Fruit fly (Drosophila melanogaster) ovary, adult (tissue): ENCODE results near the gene LanB1.
"Not testable (repeated sequence)": the region's sequence is repeated elsewhere in the genome, so short reads cannot be mapped to it uniquely, and the experiment has no call there.

ENCODE experiments used
- CG17801 ChIP-seq: fragments of 200-800 bp; optimal IDR thresholded peaks from 2 replicates; lab custom pipeline; 2019; ENCODE audit warnings: missing biosample characterization, mild to moderate bottlenecking, missing genetic modification characterization, moderate library complexity; ENCODE audit not compliant: partially characterized antibody

The LanB1 gene

DNA sequence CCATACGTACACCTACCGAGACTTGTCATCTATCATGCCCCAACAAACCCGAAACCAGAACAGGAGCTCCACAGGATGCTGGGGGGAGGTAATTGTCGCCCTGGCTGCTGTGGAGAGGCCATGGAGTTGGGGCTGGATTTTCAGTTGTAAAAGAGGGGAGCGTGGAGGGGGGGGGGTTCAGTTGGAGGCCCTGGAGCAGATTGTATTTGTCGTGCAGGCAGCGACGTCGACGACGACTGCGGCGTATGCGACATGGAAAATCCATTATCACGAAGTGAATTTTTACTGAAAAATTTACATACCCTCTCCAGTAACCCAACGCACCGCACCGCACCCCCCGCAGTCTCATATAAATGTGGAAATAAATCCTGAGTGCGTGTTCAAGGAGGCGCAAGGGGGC, 22.4 kb downstream of the LanB1 start:
- TF ChIP-seq CG17801: no peak

DNA sequence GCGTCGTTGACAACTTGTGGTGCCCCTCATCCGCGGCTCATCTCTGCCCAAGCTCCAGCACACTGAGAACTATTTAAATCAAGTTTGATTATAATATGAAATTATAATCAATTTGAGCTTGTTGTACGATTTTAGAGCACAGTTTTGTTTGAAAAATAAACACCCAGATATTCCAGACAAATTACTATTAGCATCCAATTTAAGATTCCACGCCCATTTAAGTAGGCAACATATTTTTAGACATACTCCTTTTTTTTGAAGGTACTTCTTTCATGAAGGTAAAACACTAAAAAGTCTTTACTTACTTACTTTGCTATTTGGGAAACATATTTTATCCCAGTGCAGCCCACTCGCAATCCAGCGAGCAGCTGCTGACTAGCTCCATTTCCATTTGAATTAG, 26.8 kb downstream of the LanB1 start:
- no peak for TF ChIP-seq CG17801

DNA sequence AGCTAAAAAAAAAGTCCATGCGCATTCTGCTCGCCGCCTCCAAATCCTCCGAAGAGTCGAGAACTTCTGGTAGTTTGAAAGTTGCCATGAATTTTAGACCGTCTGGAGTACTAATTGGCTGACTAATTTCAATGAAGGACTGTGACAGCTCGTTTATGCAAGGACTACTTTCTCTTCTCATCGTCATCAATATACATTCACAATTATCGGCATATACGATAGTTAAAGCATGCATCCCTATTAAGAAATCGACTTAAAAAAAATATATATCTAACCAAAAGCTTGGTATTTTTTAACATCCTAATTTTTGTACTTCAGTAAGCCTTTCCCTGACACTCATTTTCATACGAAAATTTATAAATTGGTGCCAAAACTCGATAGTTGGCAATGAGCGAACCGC, 28.9 kb downstream of the LanB1 start, which contains the start of gene CG14537:
Gene CG14537 (plus strand): TSS at position 301 of the 400 bp plus-strand sequence.
- no peak for TF ChIP-seq CG17801

- TF ChIP-seq CG17801: no peak
Measured at dm6 chr2L:7841244-7841643, 30.0 kb downstream of the LanB1 start.

DNA sequence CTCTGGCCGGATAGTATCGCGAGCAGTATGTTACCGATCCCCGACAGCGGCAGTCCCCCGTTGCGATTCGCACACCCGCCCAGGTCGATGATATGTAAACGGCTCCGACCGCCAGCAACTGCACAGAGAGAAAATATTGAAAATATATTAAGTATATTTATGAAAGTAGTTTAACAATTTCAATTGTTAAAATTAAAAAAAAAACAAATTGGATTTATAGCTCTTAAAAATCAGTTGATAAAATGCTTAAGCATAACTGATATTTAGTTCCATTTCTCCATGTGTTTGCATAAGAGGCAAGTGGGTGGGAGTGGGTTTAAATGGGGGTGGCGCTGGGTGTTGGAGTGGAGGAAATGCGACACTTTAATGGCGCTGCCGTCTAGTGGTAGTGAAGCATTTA, 38.2 kb downstream of the LanB1 start:
- no peak for TF ChIP-seq CG17801

DNA sequence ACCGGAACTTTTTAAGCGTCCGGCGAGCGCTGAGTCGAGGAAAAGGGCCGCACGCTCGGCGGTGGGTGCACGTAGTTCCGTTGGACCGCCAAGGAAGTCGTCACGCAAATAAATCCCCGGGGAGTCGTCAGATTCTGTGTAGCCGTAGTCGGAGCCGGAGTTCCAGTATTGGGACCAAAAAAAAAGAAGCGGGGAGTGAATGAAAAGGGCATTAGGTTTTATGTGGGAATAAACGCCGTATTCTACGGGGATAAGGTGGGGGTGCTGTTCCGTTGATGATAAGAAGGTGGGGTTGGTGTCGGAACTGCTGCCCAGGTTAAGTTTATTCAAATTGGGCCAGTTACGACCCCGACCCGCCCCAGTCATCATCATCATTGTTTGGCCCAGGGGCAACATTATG, 39.2 kb downstream of the LanB1 start:
- TF ChIP-seq CG17801: no peak

dm6 chr2L:7851609-7852008, 40.4 kb downstream of the LanB1 start:
- TF ChIP-seq CG17801: no peak

dm6 chr2L:7855108-7855507, 43.9 kb downstream of the LanB1 start, which contains the start of gene CG14535:
TSS of gene CG14535 (minus strand) at chr2L:7855475.
- TF ChIP-seq CG17801: no peak

DNA sequence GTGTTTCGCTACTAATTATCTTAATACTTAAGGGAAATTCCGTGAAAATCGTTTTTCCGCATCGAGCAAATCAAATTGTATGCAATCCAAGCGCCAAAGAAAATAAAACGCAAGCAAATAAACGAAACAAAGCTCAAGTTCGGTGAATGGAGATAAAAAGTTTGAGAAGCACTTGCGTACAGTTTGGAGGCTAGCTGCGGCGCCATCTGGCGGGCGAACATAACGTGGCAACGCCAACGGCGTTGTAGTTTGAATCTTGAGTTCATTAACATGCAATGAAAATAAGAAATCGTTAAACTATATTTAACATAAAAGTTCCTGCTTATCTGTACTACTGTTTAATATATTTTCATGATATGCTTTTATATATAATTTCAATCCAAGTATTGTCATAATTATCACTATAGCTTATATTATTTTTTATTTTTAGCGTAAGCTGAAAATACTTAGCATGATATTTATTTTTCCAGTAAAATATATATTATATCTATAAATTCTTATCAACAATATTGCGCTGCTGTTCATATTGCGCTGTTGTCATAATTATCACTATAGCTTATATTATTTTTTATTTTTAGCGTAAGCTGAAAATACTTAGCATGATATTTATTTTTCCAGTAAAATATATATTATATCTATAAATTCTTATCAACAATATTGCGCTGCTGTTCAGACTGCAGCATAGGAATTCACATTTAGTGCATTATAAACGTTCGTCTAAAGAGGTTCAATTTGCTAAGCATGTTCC, 45.3 kb downstream of the LanB1 start, which contains the start of gene lectin-28C:
Gene lectin-28C (plus strand): TSS at position 698 of the 748 bp plus-strand sequence.
- not testable (repeated sequence) for TF ChIP-seq CG17801

- TF ChIP-seq CG17801: no peak
Measured at dm6 chr2L:7860739-7861138, 49.5 kb downstream of the LanB1 start, which contains the start of gene TwdlE. TSS of gene TwdlE (minus strand) at chr2L:7860839.

- no peak for TF ChIP-seq CG17801
Measured at dm6 chr2L:7861733-7862132, 50.5 kb downstream of the LanB1 start.

- no peak for TF ChIP-seq CG17801
Measured at dm6 chr2L:7868608-7869007, 57.4 kb downstream of the LanB1 start.

DNA sequence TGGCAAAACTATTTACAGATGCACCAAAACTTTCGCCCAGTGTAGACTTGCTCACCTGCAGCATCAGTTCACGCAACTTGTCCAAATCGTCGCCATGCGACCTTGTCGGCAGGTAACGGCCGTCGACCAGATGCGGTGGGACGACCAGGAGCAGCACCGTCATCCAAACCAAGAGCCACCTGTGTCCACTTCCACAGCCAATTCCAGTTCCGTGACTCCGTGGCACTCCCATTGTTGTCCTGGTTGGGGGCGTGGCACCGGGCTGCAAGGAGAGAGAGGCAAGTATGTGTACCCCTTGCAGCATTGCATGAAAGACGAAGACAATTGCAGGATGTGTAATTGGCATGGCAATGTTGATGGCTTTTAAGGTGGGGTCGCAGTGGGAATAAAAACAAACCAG, 59.0 kb downstream of the LanB1 start:
- no peak for TF ChIP-seq CG17801
